Fruit fly (Drosophila melanogaster) whole organism, prepupa: ENCODE measurements around the gene CG9676.
A peak's percentile ranks its signal among the peaks of the same experiment; 100 is the strongest.

Experiments
- Eip78C ChIP-seq: fragments of 200-800 bp; sonication (Bioruptor generic); peaks from one replicate; lab custom pipeline; 2016; ENCODE audit warnings: missing biosample characterization, missing genetic modification characterization
- Eip93F ChIP-seq: fragments of 200-800 bp; sonication (Bioruptor generic); optimal IDR thresholded peaks from 2 replicates; lab custom pipeline; 2016; ENCODE audit warnings: missing biosample characterization, mild to moderate bottlenecking, missing genetic modification characterization
- Gug ChIP-seq: fragments of 200-800 bp; sonication (Bioruptor generic); IDR thresholded peaks from 2 replicates; pipeline ENCODE4 v1.3.6; 2022; ENCODE audit warnings: missing biosample characterization, missing genetic modification characterization
- OdsH ChIP-seq: fragments of 200-800 bp; sonication (Bioruptor generic); optimal IDR thresholded peaks from 3 replicates; lab custom pipeline; 2016; ENCODE audit warnings: missing biosample characterization, missing genetic modification characterization
- cyc ChIP-seq: fragments of 200-800 bp; sonication (Bioruptor generic); optimal IDR thresholded peaks from 3 replicates; lab custom pipeline; 2016; ENCODE audit warnings: missing biosample characterization, missing genetic modification characterization
- eg ChIP-seq: fragments of 200-800 bp; sonication (Bioruptor generic); IDR thresholded peaks from 3 replicates; pipeline ENCODE4 v1.3.6; 2022; ENCODE audit warnings: missing biosample characterization, missing genetic modification characterization

DNA sequence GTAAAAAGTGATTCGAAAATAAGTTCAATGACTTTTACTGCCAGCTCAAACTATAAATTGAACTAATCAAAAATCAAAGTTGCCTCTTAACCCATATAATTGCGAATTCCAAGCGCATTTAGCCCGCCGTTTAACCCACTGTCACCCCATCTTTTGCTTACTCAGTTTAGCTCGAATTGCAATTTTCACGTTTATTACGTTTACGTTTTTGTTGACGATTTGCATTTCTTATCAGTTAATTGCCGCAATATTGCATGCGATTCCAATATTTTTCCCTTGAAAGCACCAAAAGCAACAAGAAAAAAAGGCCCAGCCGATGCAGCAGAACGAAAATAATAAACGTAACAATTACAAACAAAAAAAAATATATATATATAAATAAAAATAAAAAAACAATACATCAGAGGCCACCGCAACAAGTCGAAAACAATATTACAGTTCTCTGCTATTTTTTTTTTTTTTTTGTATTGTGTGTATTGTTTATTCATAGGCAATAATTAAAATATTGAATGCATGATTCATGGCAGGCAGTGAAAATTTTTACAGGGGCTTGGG lies 18.3 kb upstream of the CG9676 start:
- TF ChIP-seq Gug (GFP tag; lab: Robert Waterston, UW) (no peak), OdsH (GFP tag; lab: Kevin White, UChicago) (no peak), eg (GFP tag; lab: Robert Waterston, UW) (no peak), Eip93F (GFP tag; lab: Kevin White, UChicago) (no peak), cyc (GFP tag; lab: Kevin White, UChicago) (no peak), Eip78C (GFP tag; lab: Kevin White, UChicago) (peak; percentile 53)
